Fruit fly (Drosophila melanogaster) whole organism, embryonic: ENCODE measurements around the gene Cyp4d20.

ENCODE experiments used
- Bdp1 ChIP-seq: fragments of 200-800 bp; sonication (Bioruptor generic); optimal IDR thresholded peaks from 3 replicates; lab custom pipeline; 2016; ENCODE audit warnings: missing biosample characterization, missing genetic modification characterization
- CG1024 ChIP-seq: fragments of 200-800 bp; sonication (Bioruptor generic); IDR thresholded peaks from 2 replicates; pipeline ENCODE4 v1.3.6; 2022; ENCODE audit warnings: missing biosample characterization, missing genetic modification characterization
- CG10366 ChIP-seq: fragments of 200-800 bp; sonication (Bioruptor generic); IDR thresholded peaks from 2 replicates; pipeline ENCODE4 v1.3.6; 2022; ENCODE audit warnings: missing biosample characterization, missing genetic modification characterization
- CG11695 ChIP-seq: fragments of 200-800 bp; sonication (Bioruptor generic); IDR thresholded peaks from 3 replicates; pipeline ENCODE4 v1.3.6; 2022; ENCODE audit warnings: missing biosample characterization, missing genetic modification characterization
- CG11723 ChIP-seq: fragments of 200-800 bp; sonication (Bioruptor generic); optimal IDR thresholded peaks from 2 replicates; lab custom pipeline; 2017; ENCODE audit warnings: missing biosample characterization, mild to moderate bottlenecking, missing genetic modification characterization
- CG12236 ChIP-seq: fragments of 200-800 bp; sonication (Bioruptor generic); optimal IDR thresholded peaks from 2 replicates; lab custom pipeline; 2016; ENCODE audit warnings: missing biosample characterization, missing genetic modification characterization
- CG12659 ChIP-seq: fragments of 200-800 bp; sonication (Bioruptor generic); optimal IDR thresholded peaks from 3 replicates; lab custom pipeline; 2017; ENCODE audit warnings: mild to moderate bottlenecking, missing biosample characterization, missing genetic modification reagents, missing genetic modification characterization
- CG14050 ChIP-seq: fragments of 200-800 bp; sonication (Bioruptor generic); IDR thresholded peaks from 3 replicates; pipeline ENCODE4 v1.3.6; 2022; ENCODE audit warnings: missing biosample characterization, missing genetic modification characterization
- CG14441 ChIP-seq: fragments of 200-800 bp; sonication (Bioruptor generic); IDR thresholded peaks from 2 replicates; pipeline ENCODE4 v1.3.6; 2022; ENCODE audit warnings: missing biosample characterization, missing genetic modification characterization
- CG15073 ChIP-seq: fragments of 200-800 bp; sonication (Bioruptor generic); optimal IDR thresholded peaks from 2 replicates; lab custom pipeline; 2016; ENCODE audit warnings: missing biosample characterization, missing genetic modification characterization
- CG1603 ChIP-seq: fragments of 200-800 bp; sonication (Bioruptor generic); optimal IDR thresholded peaks from 2 replicates; lab custom pipeline; 2019; ENCODE audit warnings: missing biosample characterization, mild to moderate bottlenecking, missing genetic modification characterization, moderate library complexity
- CG17359 ChIP-seq: fragments of 200-800 bp; sonication (Bioruptor generic); optimal IDR thresholded peaks from 3 replicates; lab custom pipeline; 2018; ENCODE audit warnings: missing biosample characterization, mild to moderate bottlenecking, missing genetic modification characterization, moderate library complexity
- CG18011 ChIP-seq: fragments of 200-800 bp; sonication (Bioruptor generic); optimal IDR thresholded peaks from 2 replicates; lab custom pipeline; 2017; ENCODE audit warnings: missing biosample characterization, missing genetic modification characterization, mild to moderate bottlenecking, moderate library complexity, missing genotype
- CG18764 ChIP-seq: fragments of 200-800 bp; sonication (Bioruptor generic); optimal IDR thresholded peaks from 3 replicates; lab custom pipeline; 2016; ENCODE audit warnings: missing biosample characterization, missing genetic modification characterization
- CG2678 ChIP-seq: fragments of 200-800 bp; sonication (Bioruptor generic); optimal IDR thresholded peaks from 3 replicates; lab custom pipeline; 2019; ENCODE audit warnings: missing biosample characterization, mild to moderate bottlenecking, missing genetic modification characterization, moderate library complexity
- CG30403 ChIP-seq: fragments of 200-800 bp; sonication (Bioruptor generic); optimal IDR thresholded peaks from 3 replicates; lab custom pipeline; 2016; ENCODE audit warnings: missing biosample characterization, missing genetic modification characterization
- CG6272 ChIP-seq: fragments of 200-800 bp; sonication (Bioruptor generic); IDR thresholded peaks from 2 replicates; pipeline ENCODE4 v1.3.6; 2022; ENCODE audit warnings: missing biosample characterization, missing genetic modification characterization
- CG6813 ChIP-seq: fragments of 200-800 bp; sonication (Bioruptor generic); optimal IDR thresholded peaks from 2 replicates; lab custom pipeline; 2017; ENCODE audit warnings: missing biosample characterization, missing genetic modification characterization, mild to moderate bottlenecking, moderate library complexity, missing genetic modification reagents
- CG7786 ChIP-seq: fragments of 200-800 bp; sonication (Bioruptor generic); optimal IDR thresholded peaks from 2 replicates; lab custom pipeline; 2016; ENCODE audit warnings: missing biosample characterization, missing genetic modification characterization
- CG8290 ChIP-seq, 3 experiments: fragments of 200-800 bp; sonication (Bioruptor generic); optimal IDR thresholded peaks; 2 replicates each; lab custom pipeline; 2016 to 2019; ENCODE audit warnings: missing biosample characterization in 3 of 3, missing genetic modification characterization in 3 of 3, mild to moderate bottlenecking in 2 of 3, moderate library complexity in 1 of 3
- CG8388 ChIP-seq: fragments of 200-800 bp; sonication (Bioruptor generic); optimal IDR thresholded peaks from 2 replicates; lab custom pipeline; 2019; ENCODE audit warnings: missing biosample characterization, mild to moderate bottlenecking, missing genetic modification characterization, moderate library complexity
- CG8944 ChIP-seq: fragments of 200-800 bp; sonication (Bioruptor generic); optimal IDR thresholded peaks from 3 replicates; lab custom pipeline; 2016; ENCODE audit warnings: missing biosample characterization, missing genetic modification characterization
- CHES-1-like ChIP-seq: fragments of 200-800 bp; sonication (Bioruptor generic); optimal IDR thresholded peaks from 2 replicates; lab custom pipeline; 2016; ENCODE audit warnings: missing biosample characterization, missing genetic modification characterization
- CTCF ChIP-seq: fragments of 200-800 bp; sonication (Bioruptor generic); optimal IDR thresholded peaks from 2 replicates; lab custom pipeline; 2017; ENCODE audit warnings: missing biosample characterization, mild to moderate bottlenecking, missing genetic modification characterization, moderate library complexity
- Doc2 ChIP-seq: fragments of 200-800 bp; sonication (Bioruptor generic); IDR thresholded peaks from 2 replicates; pipeline ENCODE4 v1.3.6; 2022; ENCODE audit warnings: missing biosample characterization, missing genetic modification characterization
- Drgx ChIP-seq: fragments of 200-800 bp; sonication (Bioruptor generic); IDR thresholded peaks from 2 replicates; pipeline ENCODE4 v1.3.6; 2022; ENCODE audit warnings: missing biosample characterization, missing genetic modification characterization
- E2f2 ChIP-seq: fragments of 200-800 bp; sonication (Bioruptor generic); IDR thresholded peaks from 2 replicates; pipeline ENCODE4 v1.3.6; 2022; ENCODE audit warnings: missing biosample characterization, missing genetic modification characterization
- Fer1 ChIP-seq: fragments of 200-800 bp; sonication (Bioruptor generic); optimal IDR thresholded peaks from 2 replicates; lab custom pipeline; 2017; ENCODE audit warnings: missing biosample characterization, mild to moderate bottlenecking, missing genetic modification characterization
- Fer3 ChIP-seq: fragments of 200-800 bp; sonication (Bioruptor generic); optimal IDR thresholded peaks from 2 replicates; lab custom pipeline; 2018; ENCODE audit warnings: missing biosample characterization, mild to moderate bottlenecking, missing genetic modification characterization, moderate library complexity
- Hey ChIP-seq: fragments of 200-800 bp; sonication (Bioruptor generic); optimal IDR thresholded peaks from 3 replicates; lab custom pipeline; 2018; ENCODE audit warnings: missing biosample characterization, mild to moderate bottlenecking, missing genetic modification characterization
- Hmr ChIP-seq: fragments of 200-800 bp; sonication (Bioruptor generic); optimal IDR thresholded peaks from 3 replicates; lab custom pipeline; 2017; ENCODE audit warnings: mild to moderate bottlenecking, missing biosample characterization, missing genetic modification reagents, missing genetic modification characterization
- Kr ChIP-seq: fragments of 200-800 bp; sonication (Bioruptor generic); optimal IDR thresholded peaks from 2 replicates; lab custom pipeline; 2017; ENCODE audit warnings: missing biosample characterization, mild to moderate bottlenecking, missing genetic modification characterization
- Max ChIP-seq: fragments of 200-800 bp; sonication (Bioruptor generic); optimal IDR thresholded peaks from 2 replicates; lab custom pipeline; 2016; ENCODE audit warnings: missing biosample characterization, mild to moderate bottlenecking, missing genetic modification characterization
- Meics ChIP-seq: fragments of 200-800 bp; sonication (Bioruptor generic); optimal IDR thresholded peaks from 2 replicates; lab custom pipeline; 2017; ENCODE audit warnings: missing biosample characterization, mild to moderate bottlenecking, missing genetic modification characterization
- NFAT ChIP-seq: fragments of 200-800 bp; sonication (Bioruptor generic); IDR thresholded peaks from 2 replicates; pipeline ENCODE4 v1.3.6; 2022; ENCODE audit warnings: missing biosample characterization, missing genetic modification characterization
- Sox100B ChIP-seq: fragments of 200-800 bp; sonication (Bioruptor generic); optimal IDR thresholded peaks from 3 replicates; lab custom pipeline; 2018; ENCODE audit warnings: missing biosample characterization, mild to moderate bottlenecking, missing genetic modification characterization
- Sox102F ChIP-seq: fragments of 200-800 bp; sonication (Bioruptor generic); optimal IDR thresholded peaks from 2 replicates; lab custom pipeline; 2018; ENCODE audit warnings: missing biosample characterization, mild to moderate bottlenecking, missing genetic modification characterization, moderate library complexity
- Taf1 ChIP-seq: fragments of 200-800 bp; sonication (Bioruptor generic); IDR thresholded peaks from 2 replicates; pipeline ENCODE4 v1.3.6; 2022; ENCODE audit warnings: missing biosample characterization, missing genetic modification characterization
- bab2 ChIP-seq: fragments of 200-800 bp; sonication (Bioruptor generic); optimal IDR thresholded peaks from 2 replicates; lab custom pipeline; 2016; ENCODE audit warnings: missing biosample characterization, missing genetic modification characterization
- caup ChIP-seq: fragments of 200-800 bp; sonication (Bioruptor generic); optimal IDR thresholded peaks from 3 replicates; lab custom pipeline; 2017; ENCODE audit warnings: missing biosample characterization, mild to moderate bottlenecking, missing genetic modification characterization, moderate library complexity; ENCODE audit not compliant: severe bottlenecking
- mirr ChIP-seq: fragments of 200-800 bp; sonication (Bioruptor generic); optimal IDR thresholded peaks from 3 replicates; lab custom pipeline; 2018; ENCODE audit warnings: missing biosample characterization, mild to moderate bottlenecking, missing genetic modification characterization
- pho ChIP-seq: fragments of 200-800 bp; sonication (Bioruptor generic); optimal IDR thresholded peaks from 2 replicates; lab custom pipeline; 2016; ENCODE audit warnings: missing biosample characterization, missing genetic modification characterization
- ranshi ChIP-seq: fragments of 200-800 bp; sonication (Bioruptor generic); IDR thresholded peaks from 2 replicates; pipeline ENCODE4 v1.3.6; 2022; ENCODE audit warnings: missing biosample characterization, missing genetic modification characterization
- rib ChIP-seq: fragments of 200-800 bp; sonication (Bioruptor generic); IDR thresholded peaks from 2 replicates; pipeline ENCODE4 v1.3.6; 2022; ENCODE audit warnings: missing biosample characterization, missing genetic modification characterization
- sens ChIP-seq: fragments of 200-800 bp; sonication (Bioruptor generic); peaks from one replicate; lab custom pipeline; 2016; ENCODE audit warnings: missing biosample characterization, missing genetic modification characterization
- slp2 ChIP-seq: fragments of 200-800 bp; sonication (Bioruptor generic); optimal IDR thresholded peaks from 2 replicates; lab custom pipeline; 2016; ENCODE audit warnings: missing biosample characterization, missing genetic modification characterization
- sug ChIP-seq: fragments of 200-800 bp; optimal IDR thresholded peaks from 2 replicates; lab custom pipeline; 2019; ENCODE audit warnings: missing biosample characterization, mild to moderate bottlenecking, missing genetic modification characterization, moderate library complexity
- tgo ChIP-seq: fragments of 200-800 bp; sonication (Bioruptor generic); IDR thresholded peaks from 3 replicates; pipeline ENCODE4 v1.3.6; 2022; ENCODE audit warnings: missing biosample characterization, missing genetic modification characterization
- vvl ChIP-seq: fragments of 200-800 bp; sonication (Bioruptor generic); IDR thresholded peaks from 2 replicates; pipeline ENCODE4 v1.3.6; 2022; ENCODE audit warnings: missing biosample characterization, missing genetic modification characterization
- z ChIP-seq: fragments of 200-800 bp; sonication (Bioruptor generic); IDR thresholded peaks from 3 replicates; pipeline ENCODE4 v1.3.6; 2022; ENCODE audit warnings: missing biosample characterization, missing genetic modification characterization

Cyp4d20 gene

dm6 chr3L:2475564-2476260, 2.5 kb downstream of the Cyp4d20 start, which contains the start of gene CG16762 (continued):
- peak; percentile 94 for TF ChIP-seq sens (GFP tag; lab: Kevin White, UChicago)
- peak; percentile 45 for TF ChIP-seq CG11723
- no peak for TF ChIP-seq Taf1 (GFP tag; lab: Robert Waterston, UW)
- no peak for TF ChIP-seq Kr
- no peak for TF ChIP-seq CG14050 (GFP tag; lab: Robert Waterston, UW)
- TF ChIP-seq caup (GFP tag; lab: Kevin White, UChicago) = peak; percentile 72
- TF ChIP-seq CG15073 (GFP tag; lab: Kevin White, UChicago) = no peak
- TF ChIP-seq Hmr = peak; percentile 65
- TF ChIP-seq CG6272 (GFP tag; lab: Robert Waterston, UW) = no peak
- TF ChIP-seq z (GFP tag; lab: Robert Waterston, UW) = no peak
- peak; percentile 69 for TF ChIP-seq CG18764 (GFP tag; lab: Kevin White, UChicago)
- TF ChIP-seq mirr (GFP tag; lab: Kevin White, UChicago) = peak; percentile 19
- peak; percentile 84 for TF ChIP-seq CG6813
- TF ChIP-seq Bdp1 (GFP tag; lab: Kevin White, UChicago) = peak; percentile 30
- TF ChIP-seq Sox100B = peak; percentile 64
- TF ChIP-seq slp2 (GFP tag; lab: Kevin White, UChicago) = peak; percentile 40
- 0 out of 2 replicates have a peak, but pooled peaks have one; percentile 45 for TF ChIP-seq vvl
- no peak for TF ChIP-seq Doc2 (GFP tag; lab: Robert Waterston, UW)
- TF ChIP-seq sug (tag; lab: Kevin White, UChicago) = peak; percentile 27
- peak; percentile 60 for TF ChIP-seq CG1603 (tag; lab: Kevin White, UChicago)
- TF ChIP-seq CG12236 (GFP tag; lab: Kevin White, UChicago) = peak; percentile 76
- no peak for TF ChIP-seq CG8290 (GFP tag; optimal IDR thresholded peaks at IDR 0.05; lab: Kevin White, UChicago)
- peak in 1 of 2 experiments; percentile 71 for TF ChIP-seq CG8290 (tag; optimal IDR thresholded peaks at IDR 0.05; lab: Kevin White, UChicago)
- TF ChIP-seq CG18011 (GFP tag; lab: Kevin White, UChicago) = peak; percentile 40
- no peak for TF ChIP-seq tgo
- TF ChIP-seq CTCF (GFP tag; lab: Kevin White, UChicago) = peak; percentile 31
- TF ChIP-seq Meics = peak; percentile 65
- no peak for TF ChIP-seq NFAT (GFP tag; lab: Robert Waterston, UW)
- peak; percentile 81 for TF ChIP-seq CG17359 (tag; lab: Kevin White, UChicago)
- TF ChIP-seq ranshi = no peak
- peak; percentile 40 for TF ChIP-seq pho (GFP tag; lab: Kevin White, UChicago)
- no peak for TF ChIP-seq CG14441 (GFP tag; lab: Robert Waterston, UW)
- TF ChIP-seq CG8944 (GFP tag; lab: Kevin White, UChicago) = peak; percentile 33
- TF ChIP-seq Sox102F (GFP tag; lab: Kevin White, UChicago) = peak; percentile 68
- TF ChIP-seq Fer3 (tag; lab: Kevin White, UChicago) = peak; percentile 59
- TF ChIP-seq rib (GFP tag; lab: Robert Waterston, UW) = peak; percentile 19; the same call in 1 of the 2 replicates

dm6 chr3L:2472302-2473016, 5.8 kb downstream of the Cyp4d20 start:
- TF ChIP-seq CG12659 (no peak), CHES-1-like (no peak), CG1024 (GFP tag; lab: Robert Waterston, UW) (no peak), CG7786 (no peak), CG2678 (tag; lab: Kevin White, UChicago) (peak; percentile 36), CG8388 (GFP tag; lab: Kevin White, UChicago) (peak; percentile 30), Fer3 (tag; lab: Kevin White, UChicago) (no peak), Fer1 (GFP tag; lab: Kevin White, UChicago) (no peak), CG10366 (GFP tag; lab: Robert Waterston, UW) (peak; percentile 26; the same call in 1 of the 2 replicates), bab2 (GFP tag; lab: Kevin White, UChicago) (peak; percentile 0), E2f2 (GFP tag; lab: Robert Waterston, UW) (peak; percentile 16; the same call in 1 of the 2 replicates), CG30403 (peak; percentile 38), Max (GFP tag; lab: Kevin White, UChicago) (peak; percentile 3), Drgx (GFP tag; lab: Robert Waterston, UW) (peak; percentile 95), vvl (0 out of 2 replicates have a peak, but pooled peaks have one; percentile 53), Hey (tag; lab: Kevin White, UChicago) (no peak), CG11695 (GFP tag; lab: Robert Waterston, UW) (no peak)
